Worm (Caenorhabditis elegans) whole organism, L3 larva: ENCODE measurements around the gene cya-1.
A peak's percentile ranks its signal among the peaks of the same experiment; 100 is the strongest.

Source experiments
- R02D3.7 ChIP-seq: fragments of 150-350 bp; optimal IDR thresholded peaks from 2 replicates; lab custom pipeline; 2014; ENCODE audit warnings: missing biosample characterization, missing genetic modification characterization
- ZK546.5 ChIP-seq: sonication (generic microtip); optimal IDR thresholded peaks from 2 replicates; lab custom pipeline; 2017; ENCODE audit warnings: missing biosample characterization, missing genetic modification characterization
- aly-2 ChIP-seq: fragments of 150-350 bp; optimal IDR thresholded peaks from 2 replicates; lab custom pipeline; 2014; ENCODE audit warnings: missing biosample characterization, missing genetic modification characterization
- ama-1 ChIP-seq: fragments of 150-350 bp; optimal IDR thresholded peaks from 2 replicates; lab custom pipeline; 2018
- ceh-16 ChIP-seq: sonication (generic microtip); optimal IDR thresholded peaks from 2 replicates; lab custom pipeline; 2017; ENCODE audit warnings: missing biosample characterization, missing genetic modification characterization
- ceh-28 ChIP-seq: fragments of 150-350 bp; optimal IDR thresholded peaks from 2 replicates; lab custom pipeline; 2014; ENCODE audit warnings: missing biosample characterization, missing genetic modification reagents, missing genetic modification characterization
- ceh-82 ChIP-seq: fragments of 150-350 bp; optimal IDR thresholded peaks from 2 replicates; lab custom pipeline; 2014; ENCODE audit warnings: missing biosample characterization, missing genetic modification characterization
- ceh-9 ChIP-seq: sonication (generic microtip); optimal IDR thresholded peaks from 2 replicates; lab custom pipeline; 2018; ENCODE audit warnings: missing biosample characterization, missing genetic modification characterization
- egl-27 ChIP-seq: sonication (generic microtip); optimal IDR thresholded peaks from 4 replicates; lab custom pipeline; 2017; ENCODE audit warnings: missing biosample characterization, missing genetic modification reagents, missing genetic modification characterization
- egl-5 ChIP-seq: fragments of 150-350 bp; optimal IDR thresholded peaks from 2 replicates; lab custom pipeline; 2017; ENCODE audit warnings: missing biosample characterization, missing genetic modification reagents, missing genetic modification characterization, inconsistent platforms
- elt-1 ChIP-seq: fragments of 150-350 bp; optimal IDR thresholded peaks from 2 replicates; lab custom pipeline; 2014; ENCODE audit warnings: missing biosample characterization, missing genetic modification characterization
- elt-3 ChIP-seq, 3 experiments: fragments of 150-350 bp in 1 of 3; sonication (generic microtip) in 2 of 3; optimal IDR thresholded peaks; 2 replicates in 2 of 3; 4 replicates in 1 of 3; lab custom pipeline; 2014 to 2017; ENCODE audit warnings: missing biosample characterization in 3 of 3, missing genetic modification characterization in 3 of 3
- eor-1 ChIP-seq, 2 experiments: fragments of 150-350 bp; optimal IDR thresholded peaks; 2 replicates each; lab custom pipeline; 2014 to 2018; ENCODE audit warnings: missing biosample characterization in 2 of 2, missing genetic modification characterization in 2 of 2
- fkh-2 ChIP-seq: fragments of 150-350 bp; optimal IDR thresholded peaks from 2 replicates; lab custom pipeline; 2014; ENCODE audit warnings: missing biosample characterization, missing genetic modification reagents, missing genetic modification characterization
- fos-1 ChIP-seq: fragments of 150-350 bp; optimal IDR thresholded peaks from 2 replicates; lab custom pipeline; 2014; ENCODE audit warnings: missing biosample characterization, missing genetic modification characterization
- hmg-11 ChIP-seq: sonication (generic microtip); optimal IDR thresholded peaks from 2 replicates; lab custom pipeline; 2016; ENCODE audit warnings: missing genetic modification characterization, missing compliant biosample characterization
- jun-1 ChIP-seq: fragments of 150-350 bp; optimal IDR thresholded peaks from 2 replicates; lab custom pipeline; 2014; ENCODE audit warnings: missing biosample characterization, missing genetic modification reagents, missing genetic modification characterization
- lin-15B ChIP-seq: fragments of 150-350 bp; optimal IDR thresholded peaks from 2 replicates; lab custom pipeline; 2014; ENCODE audit warnings: missing biosample characterization, missing genetic modification characterization
- lin-39 ChIP-seq: fragments of 150-350 bp; optimal IDR thresholded peaks from 2 replicates; lab custom pipeline; 2018; ENCODE audit warnings: missing biosample characterization, missing genetic modification reagents, missing genetic modification characterization
- lsy-12 ChIP-seq: sonication (generic microtip); optimal IDR thresholded peaks from 2 replicates; lab custom pipeline; 2016; ENCODE audit warnings: mild to moderate bottlenecking, missing genetic modification characterization, missing compliant biosample characterization
- mdl-1 ChIP-seq: fragments of 150-350 bp; optimal IDR thresholded peaks from 2 replicates; lab custom pipeline; 2014; ENCODE audit warnings: missing biosample characterization, missing genetic modification characterization
- mml-1 ChIP-seq: fragments of 150-350 bp; sonication (generic microtip); optimal IDR thresholded peaks from 3 replicates; lab custom pipeline; 2014; ENCODE audit warnings: missing biosample characterization, missing genetic modification characterization
- nfya-1 ChIP-seq: sonication (generic microtip); optimal IDR thresholded peaks from 2 replicates; lab custom pipeline; 2017; ENCODE audit warnings: missing genetic modification characterization, mild to moderate bottlenecking, missing compliant biosample characterization, antibody characterized with exemption, moderate library complexity; ENCODE audit not compliant: insufficient read depth
- nhr-11 ChIP-seq: fragments of 150-350 bp; optimal IDR thresholded peaks from 2 replicates; lab custom pipeline; 2014; ENCODE audit warnings: missing biosample characterization, missing genetic modification characterization
- nhr-12 ChIP-seq: fragments of 150-350 bp; optimal IDR thresholded peaks from 2 replicates; lab custom pipeline; 2014; ENCODE audit warnings: missing biosample characterization, missing genetic modification characterization
- nhr-23 ChIP-seq: fragments of 150-350 bp; optimal IDR thresholded peaks from 2 replicates; lab custom pipeline; 2014; ENCODE audit warnings: missing biosample characterization, missing genetic modification reagents, missing genetic modification characterization
- nhr-25 ChIP-seq: sonication (generic microtip); optimal IDR thresholded peaks from 2 replicates; lab custom pipeline; 2017; ENCODE audit warnings: missing biosample characterization, missing genetic modification characterization
- nhr-28 ChIP-seq: fragments of 150-350 bp; optimal IDR thresholded peaks from 2 replicates; lab custom pipeline; 2014; ENCODE audit warnings: missing biosample characterization, missing genetic modification characterization
- nhr-67 ChIP-seq: fragments of 150-350 bp; optimal IDR thresholded peaks from 2 replicates; lab custom pipeline; 2014; ENCODE audit warnings: missing biosample characterization, missing genetic modification characterization
- nhr-77 ChIP-seq: fragments of 150-350 bp; optimal IDR thresholded peaks from 2 replicates; lab custom pipeline; 2014; ENCODE audit warnings: missing biosample characterization, missing genetic modification characterization
- pqm-1 ChIP-seq: fragments of 150-350 bp; optimal IDR thresholded peaks from 2 replicates; lab custom pipeline; 2017; ENCODE audit warnings: missing biosample characterization, missing genetic modification characterization, inconsistent platforms
- tbx-2 ChIP-seq: sonication (generic microtip); optimal IDR thresholded peaks from 2 replicates; lab custom pipeline; 2016; ENCODE audit warnings: mild to moderate bottlenecking, missing genetic modification characterization, missing compliant biosample characterization
- unc-62 ChIP-seq: fragments of 150-350 bp; sonication (generic microtip); optimal IDR thresholded peaks from 4 replicates; lab custom pipeline; 2014; ENCODE audit warnings: missing biosample characterization, missing genetic modification reagents, missing genetic modification characterization
- ztf-4 ChIP-seq: fragments of 150-350 bp; optimal IDR thresholded peaks from 2 replicates; lab custom pipeline; 2014; ENCODE audit warnings: missing biosample characterization, missing genetic modification characterization

The cya-1 gene

DNA sequence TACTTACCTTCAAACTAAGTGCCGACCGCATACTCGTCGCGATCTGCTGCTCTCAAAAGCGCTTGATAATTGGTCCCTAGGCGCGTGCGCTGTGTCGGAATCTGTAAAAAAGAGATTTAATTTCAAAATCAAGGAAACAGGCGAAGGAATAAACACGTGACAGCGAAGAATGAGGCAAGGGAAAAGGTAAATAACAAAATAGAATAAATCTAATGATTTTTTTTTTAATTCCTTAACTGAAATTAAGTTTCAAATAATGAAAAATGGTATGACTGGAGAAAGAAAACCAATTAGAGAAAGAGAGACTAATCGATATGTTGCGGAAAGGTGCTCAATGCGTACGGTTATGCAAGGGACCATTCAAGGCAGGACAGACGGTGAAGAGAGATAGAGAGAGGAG lies at the start of gene cya-1:
TSS of gene cya-1 (minus strand) at position 101 of the 400 bp plus-strand sequence.
- TF ChIP-seq nfya-1 (tag; lab: Kevin White, UChicago) (no peak), elt-1 (tag; lab: Kevin White, UChicago) (no peak), fkh-2 (tag; lab: Kevin White, UChicago) (no peak), nhr-12 (no peak), lin-15B (no peak), lin-39 (tag; lab: Kevin White, UChicago) (no peak), ceh-9 (tag; lab: Kevin White, UChicago) (no peak), R02D3.7 (no peak), nhr-11 (tag; lab: Kevin White, UChicago) (no peak), egl-27 (tag; lab: Kevin White, UChicago) (no peak), aly-2 (tag; lab: Kevin White, UChicago) (no peak), nhr-67 (no peak), hmg-11 (tag; lab: Kevin White, UChicago) (no peak), jun-1 (tag; lab: Kevin White, UChicago) (no peak), nhr-28 (tag; lab: Kevin White, UChicago) (no peak), egl-5 (tag; lab: Kevin White, UChicago) (no peak), ZK546.5 (tag; lab: Kevin White, UChicago) (no peak), ceh-28 (tag; lab: Kevin White, UChicago) (no peak), ama-1 (lab: Kevin White, UChicago) (no peak), lsy-12 (tag; lab: Kevin White, UChicago) (no peak)
- TF ChIP-seq, all 47 proteins: peak for 0

DNA sequence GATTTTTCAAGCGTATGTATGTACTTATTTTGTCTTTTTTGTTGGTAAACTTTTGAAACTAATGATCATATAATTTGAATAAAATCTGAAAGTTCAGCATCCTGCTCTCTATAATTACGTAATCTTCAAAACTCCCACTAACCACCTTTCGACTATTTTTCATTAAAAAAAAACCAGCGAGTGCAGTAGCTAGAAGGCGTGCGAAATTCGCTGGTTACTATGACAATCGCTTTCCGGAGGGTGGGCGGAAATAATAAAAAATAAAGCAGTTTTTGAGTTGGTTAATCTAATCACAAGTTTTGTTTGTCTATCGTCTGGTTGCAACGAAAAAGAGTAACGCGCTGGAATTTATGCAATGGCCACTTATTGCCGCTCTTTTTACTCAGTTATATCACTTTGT lies 45.7 kb upstream of the cya-1 start, which contains the start of gene irld-34:
TSS of gene irld-34 (plus strand) at position 301 of the 400 bp plus-strand sequence.
- TF ChIP-seq nhr-25 (no peak), lin-15B (no peak), ztf-4 (no peak), R02D3.7 (no peak), ceh-16 (tag; lab: Kevin White, UChicago) (no peak), ceh-9 (tag; lab: Kevin White, UChicago) (no peak), ceh-82 (no peak), lsy-12 (tag; lab: Kevin White, UChicago) (no peak), elt-1 (tag; lab: Kevin White, UChicago) (no peak), elt-3 (tag; optimal IDR thresholded peaks at IDR 0.05; lab: Kevin White, UChicago) (no peak), egl-27 (tag; lab: Kevin White, UChicago) (no peak), pqm-1 (no peak), nhr-11 (tag; lab: Kevin White, UChicago) (no peak), eor-1 (tag; optimal IDR thresholded peaks at IDR 0.05; lab: Kevin White, UChicago) (no peak), lin-39 (tag; lab: Kevin White, UChicago) (no peak), tbx-2 (tag; lab: Kevin White, UChicago) (no peak), aly-2 (tag; lab: Kevin White, UChicago) (no peak), mdl-1 (tag; lab: Kevin White, UChicago) (no peak), jun-1 (tag; lab: Kevin White, UChicago) (no peak)

DNA sequence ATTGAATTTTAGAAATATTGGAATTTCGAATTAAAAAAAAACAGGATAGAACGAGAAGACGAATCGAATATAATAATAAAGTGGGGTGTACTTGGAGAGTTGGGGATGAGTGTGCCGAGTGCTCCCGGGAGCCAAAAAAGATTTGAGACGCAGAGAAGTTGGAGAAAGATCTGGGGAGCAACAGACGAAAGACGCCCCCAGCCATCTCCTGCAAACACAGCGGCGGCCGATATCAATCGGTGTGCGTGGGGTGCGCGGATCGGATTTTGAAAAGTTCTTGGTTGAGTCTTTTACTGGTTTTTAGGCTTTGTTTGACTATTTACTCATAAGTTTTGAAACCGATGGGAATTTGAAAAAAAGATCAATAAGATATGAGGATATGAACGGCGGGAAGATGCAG lies 44.7 kb upstream of the cya-1 start, which contains the start of gene nhl-1:
TSS of gene nhl-1 (minus strand) at position 101 of the 400 bp plus-strand sequence.
- no peak for TF ChIP-seq nhr-23 (tag; lab: Kevin White, UChicago)
- TF ChIP-seq nhr-25: no peak
- TF ChIP-seq unc-62 (GFP tag; lab: Kevin White, UChicago): no peak
- TF ChIP-seq ztf-4: no peak
- no peak for TF ChIP-seq mdl-1 (tag; lab: Kevin White, UChicago)
- TF ChIP-seq nfya-1 (tag; lab: Kevin White, UChicago): no peak
- no peak for TF ChIP-seq fkh-2 (tag; lab: Kevin White, UChicago)
- TF ChIP-seq mml-1 (tag; lab: Kevin White, UChicago): no peak
- TF ChIP-seq fos-1: no peak

ce11 chrIII:9152950-9153349 lies 43.9 kb upstream of the cya-1 start:
- no peak for TF ChIP-seq nhr-11 (tag; lab: Kevin White, UChicago)
- TF ChIP-seq, all 47 proteins: peak for 0

- no peak for TF ChIP-seq lin-15B
- TF ChIP-seq nhr-77 (tag; lab: Kevin White, UChicago): no peak
- TF ChIP-seq elt-1 (tag; lab: Kevin White, UChicago): no peak
- TF ChIP-seq nfya-1 (tag; lab: Kevin White, UChicago): peak; percentile 52
- TF ChIP-seq, all 47 proteins: peak for 1
Measured at ce11 chrIII:9151782-9152181, 42.7 kb upstream of the cya-1 start.
